Fruit fly (Drosophila melanogaster): ENCODE data around the gene Ilp6.

DNA sequence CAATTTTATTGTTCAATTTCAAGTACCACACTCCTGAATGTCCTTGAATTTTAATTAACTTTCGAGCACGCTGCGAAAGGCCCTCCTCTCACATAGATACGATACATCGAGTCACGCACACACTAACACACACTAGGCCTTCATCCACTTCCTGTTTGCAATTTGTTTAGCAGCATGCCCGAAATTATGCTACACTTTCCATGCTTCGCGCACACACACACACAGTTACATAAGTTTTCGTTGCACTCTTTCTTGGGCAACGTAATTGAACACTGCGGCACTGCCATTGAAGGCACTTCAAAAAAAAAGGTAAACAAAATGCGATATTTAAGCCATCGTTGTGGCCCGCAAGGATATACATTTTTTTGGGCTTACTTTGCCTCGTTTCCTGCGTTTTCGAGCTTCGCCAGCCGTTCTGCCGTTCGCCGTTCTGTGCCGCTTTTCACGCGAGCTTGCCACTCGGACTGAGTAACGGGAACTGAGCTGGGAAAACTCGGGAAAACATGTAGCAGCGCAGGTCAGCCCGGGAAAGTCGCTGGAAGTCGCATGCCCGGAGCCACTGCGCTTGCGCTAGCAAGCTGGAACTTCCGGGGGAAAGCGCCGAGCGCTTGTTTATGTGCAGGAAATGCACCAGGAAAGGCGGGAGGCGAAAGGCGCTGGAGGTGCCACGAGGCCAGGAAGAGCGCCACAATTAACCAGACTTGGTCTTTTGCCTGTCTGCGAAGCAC is 48.8 kb upstream of the Ilp6 start:
- TF ChIP-seq pan (optimal IDR thresholded peaks at IDR 0.05) (no peak), psq (GFP tag; optimal IDR thresholded peaks at IDR 0.05) (no peak), usp (GFP tag; optimal IDR thresholded peaks at IDR 0.05) (no peak), foxo (GFP tag; optimal IDR thresholded peaks at IDR 0.05) (no peak), HLH106 (tag; optimal IDR thresholded peaks at IDR 0.05) (no peak), Rel (GFP tag; optimal IDR thresholded peaks at IDR 0.05) (no peak), Rel (tag; optimal IDR thresholded peaks at IDR 0.05) (no peak)

Data from whole organism, wandering third instar larva.